Worm (Caenorhabditis elegans): ENCODE data around the gene exc-15.

- TF ChIP-seq eyg-1 (tag; optimal IDR thresholded peaks at IDR 0.05) (no peak), pqm-1 (tag; optimal IDR thresholded peaks at IDR 0.05) (no peak)
These were observed 29.5 kb downstream of the exc-15 start, which contains the start of gene T28F12.1 for ce11 chrV:4512733-4513132.
